Worm (Caenorhabditis elegans): Measurements from ENCODE around the gene gakh-1.

Gene gakh-1

ce11 chrX:5799229-5799628 lies 16.9 kb downstream of the gakh-1 start:
- TF ChIP-seq fkh-10 (GFP tag; optimal IDR thresholded peaks at IDR 0.05) (peak; percentile 81), xbp-1 (tag; optimal IDR thresholded peaks at IDR 0.05) (peak; percentile 11), nhr-12 (tag; optimal IDR thresholded peaks at IDR 0.05) (no peak), hpl-2 (GFP tag; optimal IDR thresholded peaks at IDR 0.05) (no peak), C04F5.9 (tag; optimal IDR thresholded peaks at IDR 0.05) (no peak), lir-3 (tag; optimal IDR thresholded peaks at IDR 0.05; ENCODE audit: poor library complexity) (no peak), ces-1 (GFP tag; optimal IDR thresholded peaks at IDR 0.05) (peak; percentile 61), isw-1 (GFP tag; IDR thresholded peaks at IDR 0.05) (peak; percentile 9; the same call in 1 of the 2 replicates), fkh-8 (tag; optimal IDR thresholded peaks at IDR 0.05) (peak; percentile 11), nhr-47 (tag; optimal IDR thresholded peaks at IDR 0.05) (peak; percentile 31), sptf-1 (tag; optimal IDR thresholded peaks at IDR 0.05) (no peak), lin-14 (GFP tag; optimal IDR thresholded peaks at IDR 0.05) (peak; percentile 76), lin-35 (GFP tag; optimal IDR thresholded peaks at IDR 0.05) (no peak), ceh-8 (GFP tag; optimal IDR thresholded peaks at IDR 0.05) (peak; percentile 26), dsc-1 (tag; optimal IDR thresholded peaks at IDR 0.05) (peak; percentile 90), irx-1 (tag; optimal IDR thresholded peaks at IDR 0.05) (peak; percentile 31), tbx-2 (tag; optimal IDR thresholded peaks at IDR 0.05) (peak; percentile 22)

ce11 chrX:5801156-5801592 lies 18.9 kb downstream of the gakh-1 start:
- peak in 1 of 2 experiments; percentile 82 for TF ChIP-seq mdl-1 (tag; optimal IDR thresholded peaks at IDR 0.05)
- peak; percentile 82 for TF ChIP-seq lir-3 (tag; optimal IDR thresholded peaks at IDR 0.05; ENCODE audit: poor library complexity)
- peak; percentile 74 for TF ChIP-seq skn-1 (tag; optimal IDR thresholded peaks at IDR 0.05)
- TF ChIP-seq nhr-28 (tag; optimal IDR thresholded peaks at IDR 0.05) = no peak
- TF ChIP-seq lin-14 (GFP tag; optimal IDR thresholded peaks at IDR 0.05) = peak; percentile 93
- TF ChIP-seq ces-1 (GFP tag; optimal IDR thresholded peaks at IDR 0.05) = no peak
- TF ChIP-seq efl-1 (optimal IDR thresholded peaks at IDR 0.05) = peak; percentile 54 to 58
- TF ChIP-seq efl-1 (GFP tag; optimal IDR thresholded peaks at IDR 0.05 in 1 of 2) = peak; percentile 26 to 95
- peak; percentile 19 for TF ChIP-seq fkh-10 (GFP tag; optimal IDR thresholded peaks at IDR 0.05)
- no peak for TF ChIP-seq alr-1 (tag; optimal IDR thresholded peaks at IDR 0.05; ENCODE audit: borderline replicate concordance)
- peak; percentile 61 to 83 (median 77) for TF ChIP-seq ceh-82 (tag; optimal IDR thresholded peaks at IDR 0.05)
- no peak for TF ChIP-seq pqm-1 (tag; optimal IDR thresholded peaks at IDR 0.05)
- TF ChIP-seq ztf-11 (tag; optimal IDR thresholded peaks at IDR 0.05) = peak in 1 of 2 experiments; percentile 59
- TF ChIP-seq lin-35 (GFP tag; optimal IDR thresholded peaks at IDR 0.05) = peak; percentile 49 to 73
- TF ChIP-seq elt-3 (tag; optimal IDR thresholded peaks at IDR 0.05) = peak in 3 of 6 experiments; percentile 33 to 87 (median 80)
- peak; percentile 40 for TF ChIP-seq hpl-2 (GFP tag; optimal IDR thresholded peaks at IDR 0.05)
- peak; percentile 91 for TF ChIP-seq nhr-19 (GFP tag; conservative IDR thresholded peaks at IDR 0.05)
- TF ChIP-seq swsn-7 (tag; optimal IDR thresholded peaks at IDR 0.05) = peak; percentile 93
- peak; percentile 82 for TF ChIP-seq pax-3 (tag; optimal IDR thresholded peaks at IDR 0.05)
- TF ChIP-seq sox-4 (tag; optimal IDR thresholded peaks at IDR 0.05) = peak; percentile 69
- peak; percentile 39 for TF ChIP-seq ceh-90 (tag; optimal IDR thresholded peaks at IDR 0.05)
- peak; percentile 74 for TF ChIP-seq elt-2 (tag; optimal IDR thresholded peaks at IDR 0.05)
- no peak for TF ChIP-seq unc-130 (tag; optimal IDR thresholded peaks at IDR 0.05)
- TF ChIP-seq hlh-4 (tag; optimal IDR thresholded peaks at IDR 0.05) = peak; percentile 44
- TF ChIP-seq ets-5 (GFP tag; IDR thresholded peaks at IDR 0.05) = no peak
- TF ChIP-seq nhr-237 (tag; optimal IDR thresholded peaks at IDR 0.05) = peak; percentile 42
- peak; percentile 71 for TF ChIP-seq rnt-1 (tag; optimal IDR thresholded peaks at IDR 0.05)
- no peak for TF ChIP-seq sptf-1 (tag; optimal IDR thresholded peaks at IDR 0.05)
- peak; percentile 60 for TF ChIP-seq isw-1 (GFP tag; IDR thresholded peaks at IDR 0.05)
- TF ChIP-seq nhr-20 (tag; optimal IDR thresholded peaks at IDR 0.05) = peak; percentile 93
- peak; percentile 29 for TF ChIP-seq fkh-4 (tag; optimal IDR thresholded peaks at IDR 0.05; ENCODE audit: borderline replicate concordance)
- TF ChIP-seq blmp-1 (tag; optimal IDR thresholded peaks at IDR 0.05) = peak; percentile 61
- TF ChIP-seq ama-1 (optimal IDR thresholded peaks at IDR 0.05) = no peak
- peak in 2 of 3 experiments; percentile 32 to 54 for TF ChIP-seq dpl-1 (GFP tag; optimal IDR thresholded peaks at IDR 0.05)
- TF ChIP-seq egl-13 (tag; optimal IDR thresholded peaks at IDR 0.05) = peak; percentile 78
- TF ChIP-seq unc-62 (GFP tag; optimal IDR thresholded peaks at IDR 0.05) = no peak
- TF ChIP-seq vab-15 (tag; optimal IDR thresholded peaks at IDR 0.05) = peak; percentile 60
- no peak for TF ChIP-seq C34B4.2 (tag; optimal IDR thresholded peaks at IDR 0.05)
- TF ChIP-seq ztf-4 (tag; optimal IDR thresholded peaks at IDR 0.05) = peak; percentile 82
- TF ChIP-seq pag-3 (tag; optimal IDR thresholded peaks at IDR 0.05; ENCODE audit: borderline replicate concordance, insufficient read depth) = no peak

Data from whole organism, L1 larva.